Worm (Caenorhabditis elegans): ENCODE measurements around the gene Y5F2A.4.

Gene Y5F2A.4

DNA sequence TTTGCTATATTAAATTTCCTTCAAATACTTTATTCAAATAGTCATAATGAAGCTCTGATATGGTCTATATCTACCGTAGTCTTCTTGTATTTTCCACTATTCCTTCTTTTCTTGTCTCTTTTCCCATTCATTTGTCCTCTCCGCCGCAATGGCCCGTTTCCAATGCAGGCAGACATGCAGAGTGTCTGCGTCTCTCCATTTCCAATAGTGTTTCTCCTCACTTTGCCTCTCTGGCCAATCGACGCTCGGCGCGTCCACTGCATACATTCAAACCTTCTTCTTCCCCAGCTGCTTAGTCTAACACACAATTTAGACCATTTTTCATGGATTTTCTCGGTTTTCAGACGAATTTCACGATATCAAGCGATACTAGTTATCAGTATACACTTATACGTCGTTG, 46.8 kb upstream of the Y5F2A.4 start:
- peak; percentile 40 for TF ChIP-seq ceh-31 (tag; optimal IDR thresholded peaks at IDR 0.05)
- peak; percentile 17 for TF ChIP-seq ceh-34 (tag; optimal IDR thresholded peaks at IDR 0.05)
- TF ChIP-seq pros-1 (tag; optimal IDR thresholded peaks at IDR 0.05), result peak; percentile 40
- TF ChIP-seq mec-3 (tag; optimal IDR thresholded peaks at IDR 0.05; ENCODE audit: borderline replicate concordance), result no peak
- peak; percentile 6 for TF ChIP-seq ceh-2 (tag; optimal IDR thresholded peaks at IDR 0.05)
- peak; percentile 100 for TF ChIP-seq nfya-1 (tag; optimal IDR thresholded peaks at IDR 0.05)

DNA sequence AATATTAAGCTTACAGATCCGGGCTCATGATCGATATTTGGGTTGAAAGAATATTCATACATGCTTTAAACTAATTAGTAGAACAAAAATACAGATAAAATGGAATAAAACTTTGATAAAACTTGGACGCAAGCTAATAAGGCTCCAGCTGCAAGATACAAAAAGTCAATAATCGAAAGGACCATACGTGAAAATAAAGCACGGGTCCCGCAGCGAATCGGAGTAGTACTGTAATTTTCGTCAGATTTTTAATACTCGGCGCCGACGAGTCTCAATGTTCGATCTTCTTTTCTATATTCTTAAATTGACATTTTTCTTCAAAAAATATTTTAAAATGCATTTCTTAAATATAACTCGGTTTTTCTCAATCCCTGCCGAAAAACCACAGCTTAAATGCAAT, 46.3 kb upstream of the Y5F2A.4 start, which contains the start of gene spo-11:
Gene spo-11, minus strand, starts transcription at position 189 of the 400 bp plus-strand sequence.
- TF ChIP-seq K09A11.1 (tag; optimal IDR thresholded peaks at IDR 0.05; ENCODE audit: insufficient read depth) (no peak), ceh-14 (tag; optimal IDR thresholded peaks at IDR 0.05) (no peak), dve-1 (tag; optimal IDR thresholded peaks at IDR 0.05) (no peak), odd-2 (tag; optimal IDR thresholded peaks at IDR 0.05) (no peak), sox-4 (tag; optimal IDR thresholded peaks at IDR 0.05) (no peak), elt-4 (tag; optimal IDR thresholded peaks at IDR 0.05) (no peak), pag-3 (tag; optimal IDR thresholded peaks at IDR 0.05; ENCODE audit: borderline replicate concordance) (no peak), ztf-16 (tag; optimal IDR thresholded peaks at IDR 0.05) (no peak)

DNA sequence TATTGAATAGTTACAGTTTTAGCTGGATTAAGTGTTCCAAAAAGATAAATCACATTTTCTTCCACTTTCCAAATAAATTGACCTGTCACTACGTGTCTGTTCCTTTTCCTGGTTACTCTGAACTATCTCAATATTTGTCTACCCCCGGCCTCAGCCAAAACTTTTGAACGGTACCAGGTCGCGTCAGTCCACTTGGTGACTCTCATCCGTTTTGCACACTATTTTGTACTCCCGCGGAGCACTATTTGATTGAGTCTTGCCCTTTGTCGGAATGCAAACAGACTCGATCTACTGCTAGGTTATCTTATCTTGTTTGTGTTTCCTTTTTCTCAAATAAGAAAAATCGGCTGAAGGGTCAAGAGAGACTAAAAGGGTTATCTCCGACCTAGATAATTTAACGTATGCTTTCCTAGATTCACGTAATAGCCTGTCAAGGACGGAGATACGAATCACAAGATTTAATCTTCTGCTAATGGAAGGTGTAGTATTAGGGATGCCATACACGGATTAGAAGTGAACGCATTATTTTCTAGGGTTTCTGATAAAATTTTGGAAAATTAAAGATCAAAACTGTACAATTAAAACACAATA, 41.7 kb upstream of the Y5F2A.4 start:
- peak; percentile 15 for TF ChIP-seq elt-2 (tag; optimal IDR thresholded peaks at IDR 0.05)
- TF ChIP-seq elt-4 (tag; optimal IDR thresholded peaks at IDR 0.05), result no peak

- TF ChIP-seq K09A11.1 (tag; optimal IDR thresholded peaks at IDR 0.05; ENCODE audit: insufficient read depth), result peak; percentile 60
- peak; percentile 53 for TF ChIP-seq ceh-19 (GFP tag; optimal IDR thresholded peaks at IDR 0.05)
- peak; percentile 25 for TF ChIP-seq sox-4 (tag; optimal IDR thresholded peaks at IDR 0.05)
- no peak for TF ChIP-seq unc-86 (tag; optimal IDR thresholded peaks at IDR 0.05)
- TF ChIP-seq lin-11 (tag; optimal IDR thresholded peaks at IDR 0.05), result no peak
- TF ChIP-seq unc-42 (tag; optimal IDR thresholded peaks at IDR 0.05), result peak; percentile 83
- peak; percentile 12; the same call in 1 of the 2 replicates for TF ChIP-seq unc-3 (GFP tag; conservative IDR thresholded peaks at IDR 0.05)
- TF ChIP-seq unc-3 (tag; optimal IDR thresholded peaks at IDR 0.05), result peak; percentile 13
- no peak for TF ChIP-seq C38D4.7 (GFP tag; optimal IDR thresholded peaks at IDR 0.05)
- TF ChIP-seq pros-1 (tag; optimal IDR thresholded peaks at IDR 0.05), result peak; percentile 74
- TF ChIP-seq dve-1 (tag; optimal IDR thresholded peaks at IDR 0.05), result peak; percentile 51
- peak; percentile 50 for TF ChIP-seq ceh-2 (tag; optimal IDR thresholded peaks at IDR 0.05)
- TF ChIP-seq unc-55 (GFP tag; optimal IDR thresholded peaks at IDR 0.05), result peak; percentile 50
- TF ChIP-seq syd-9 (tag; optimal IDR thresholded peaks at IDR 0.05), result peak; percentile 42
- peak; percentile 61 for TF ChIP-seq pqm-1 (tag; optimal IDR thresholded peaks at IDR 0.05)
- peak; percentile 46 for TF ChIP-seq ceh-14 (tag; optimal IDR thresholded peaks at IDR 0.05)
- TF ChIP-seq ceh-18 (tag; optimal IDR thresholded peaks at IDR 0.05), result peak; percentile 61
- TF ChIP-seq ref-2 (tag; optimal IDR thresholded peaks at IDR 0.05), result peak; percentile 85
- TF ChIP-seq hlh-30 (tag; optimal IDR thresholded peaks at IDR 0.05; ENCODE audit: insufficient read depth), result peak; percentile 81
- peak; percentile 6 for TF ChIP-seq ceh-22 (tag; optimal IDR thresholded peaks at IDR 0.05)
- TF ChIP-seq nfya-1 (tag; optimal IDR thresholded peaks at IDR 0.05), result peak; percentile 100
- no peak for TF ChIP-seq dmd-4 (tag; optimal IDR thresholded peaks at IDR 0.05; ENCODE audit: borderline replicate concordance)
- peak; percentile 80 for TF ChIP-seq ceh-34 (tag; optimal IDR thresholded peaks at IDR 0.05)
- TF ChIP-seq ets-4 (tag; optimal IDR thresholded peaks at IDR 0.05), result peak; percentile 11
- TF ChIP-seq Y22D7AL.16 (tag; optimal IDR thresholded peaks at IDR 0.05), result no peak
- peak; percentile 91 for TF ChIP-seq ceh-31 (tag; optimal IDR thresholded peaks at IDR 0.05)
- TF ChIP-seq ztf-16 (tag; optimal IDR thresholded peaks at IDR 0.05), result peak; percentile 50
- peak; percentile 58 for TF ChIP-seq tbx-7 (tag; optimal IDR thresholded peaks at IDR 0.05)
- peak; percentile 39 for TF ChIP-seq F13H6.1 (tag; optimal IDR thresholded peaks at IDR 0.05)
- peak; percentile 93 for TF ChIP-seq tbx-2 (tag; optimal IDR thresholded peaks at IDR 0.05)
- peak; percentile 28 for TF ChIP-seq madf-2 (tag; optimal IDR thresholded peaks at IDR 0.05)
- TF ChIP-seq pax-1 (tag; optimal IDR thresholded peaks at IDR 0.05), result peak; percentile 51
- TF ChIP-seq pat-9 (tag; optimal IDR thresholded peaks at IDR 0.05), result no peak
- peak; percentile 51 for TF ChIP-seq sdc-2 (tag; optimal IDR thresholded peaks at IDR 0.05)
- peak; percentile 66 for TF ChIP-seq elt-2 (tag; optimal IDR thresholded peaks at IDR 0.05)
- peak; percentile 20 for TF ChIP-seq ttx-3 (tag; optimal IDR thresholded peaks at IDR 0.05)
- no peak for TF ChIP-seq T23F11.4 (GFP tag; optimal IDR thresholded peaks at IDR 0.05)
- peak; percentile 42 for TF ChIP-seq hlh-8 (tag; optimal IDR thresholded peaks at IDR 0.05)
Measured at ce11 chrIV:11118837-11119491, 40.6 kb upstream of the Y5F2A.4 start, which contains the start of the genes imp-2 and enpl-1. TSS of gene imp-2 (minus strand) at chrIV:11118887. TSS of gene enpl-1 (plus strand) at chrIV:11119298.

All from whole organism, late embryonic.